Fruit fly (Drosophila melanogaster) whole organism, embryonic: ENCODE measurements around the gene GAPcenA.

Experiments used
- Abd-B ChIP-seq: fragments of 200-800 bp; sonication (Bioruptor generic); optimal IDR thresholded peaks from 2 replicates; lab custom pipeline; 2018; ENCODE audit warnings: missing biosample characterization, mild to moderate bottlenecking, missing genetic modification characterization, moderate library complexity
- Asciz ChIP-seq: fragments of 200-800 bp; sonication (Bioruptor generic); optimal IDR thresholded peaks from 2 replicates; lab custom pipeline; 2017; ENCODE audit warnings: missing biosample characterization, mild to moderate bottlenecking, missing genetic modification characterization, missing genetic modification reagents
- CG12104 ChIP-seq: fragments of 200-800 bp; sonication (Bioruptor generic); optimal IDR thresholded peaks from 3 replicates; lab custom pipeline; 2016; ENCODE audit warnings: missing biosample characterization, missing genetic modification characterization
- CG15073 ChIP-seq: fragments of 200-800 bp; sonication (Bioruptor generic); optimal IDR thresholded peaks from 2 replicates; lab custom pipeline; 2016; ENCODE audit warnings: missing biosample characterization, missing genetic modification characterization
- CG1602 ChIP-seq: fragments of 200-800 bp; sonication (Bioruptor generic); optimal IDR thresholded peaks from 3 replicates; lab custom pipeline; 2016; ENCODE audit warnings: missing biosample characterization, missing genetic modification characterization
- CG1647 ChIP-seq: fragments of 200-800 bp; sonication (Bioruptor generic); optimal IDR thresholded peaks from 3 replicates; lab custom pipeline; 2016; ENCODE audit warnings: missing biosample characterization, missing genetic modification characterization
- CG16779 ChIP-seq: fragments of 200-800 bp; sonication (Bioruptor generic); IDR thresholded peaks from 2 replicates; pipeline ENCODE4 v1.3.6; 2022; ENCODE audit warnings: missing biosample characterization, missing genetic modification characterization
- CG18011 ChIP-seq: fragments of 200-800 bp; sonication (Bioruptor generic); optimal IDR thresholded peaks from 2 replicates; lab custom pipeline; 2017; ENCODE audit warnings: missing biosample characterization, missing genetic modification characterization, mild to moderate bottlenecking, moderate library complexity, missing genotype
- CG2116 ChIP-seq: fragments of 200-800 bp; sonication (Bioruptor generic); optimal IDR thresholded peaks from 3 replicates; lab custom pipeline; 2018; ENCODE audit warnings: missing biosample characterization, mild to moderate bottlenecking, missing genetic modification characterization
- CG2712 ChIP-seq: fragments of 200-800 bp; optimal IDR thresholded peaks from 3 replicates; lab custom pipeline; 2019; ENCODE audit warnings: missing biosample characterization, mild to moderate bottlenecking, missing genetic modification characterization, moderate library complexity
- CG30403 ChIP-seq: fragments of 200-800 bp; sonication (Bioruptor generic); optimal IDR thresholded peaks from 3 replicates; lab custom pipeline; 2016; ENCODE audit warnings: missing biosample characterization, missing genetic modification characterization
- CG3065 ChIP-seq: fragments of 200-800 bp; sonication (Bioruptor generic); optimal IDR thresholded peaks from 2 replicates; lab custom pipeline; 2016; ENCODE audit warnings: missing biosample characterization, missing genetic modification characterization
- CG34422 ChIP-seq: fragments of 200-800 bp; sonication (Bioruptor generic); IDR thresholded peaks from 3 replicates; pipeline ENCODE4 v1.3.6; 2022; ENCODE audit warnings: missing biosample characterization, missing genetic modification characterization
- CG3847 ChIP-seq: fragments of 200-800 bp; sonication (Bioruptor generic); IDR thresholded peaks from 2 replicates; pipeline ENCODE4 v1.3.6; 2022; ENCODE audit warnings: missing biosample characterization, missing genetic modification characterization
- CG7745 ChIP-seq: fragments of 200-800 bp; sonication (Bioruptor generic); optimal IDR thresholded peaks from 2 replicates; lab custom pipeline; 2018; ENCODE audit warnings: missing biosample characterization, mild to moderate bottlenecking, missing genetic modification characterization, moderate library complexity
- CG8765 ChIP-seq: fragments of 200-800 bp; sonication (Bioruptor generic); IDR thresholded peaks from 2 replicates; pipeline ENCODE4 v1.3.6; 2022; ENCODE audit warnings: missing biosample characterization, missing genetic modification characterization
- CG8944 ChIP-seq: fragments of 200-800 bp; sonication (Bioruptor generic); optimal IDR thresholded peaks from 3 replicates; lab custom pipeline; 2016; ENCODE audit warnings: missing biosample characterization, missing genetic modification characterization
- CG9727 ChIP-seq: fragments of 200-800 bp; sonication (Bioruptor generic); optimal IDR thresholded peaks from 3 replicates; lab custom pipeline; 2017; ENCODE audit warnings: missing biosample characterization, mild to moderate bottlenecking, missing genetic modification characterization
- CTCF ChIP-seq: fragments of 200-800 bp; sonication (Bioruptor generic); optimal IDR thresholded peaks from 2 replicates; lab custom pipeline; 2017; ENCODE audit warnings: missing biosample characterization, mild to moderate bottlenecking, missing genetic modification characterization, moderate library complexity
- Camta ChIP-seq: fragments of 200-800 bp; sonication (Bioruptor generic); optimal IDR thresholded peaks from 2 replicates; lab custom pipeline; 2016; ENCODE audit warnings: missing biosample characterization, missing genetic modification characterization
- Dad ChIP-seq: fragments of 200-800 bp; sonication (Bioruptor generic); optimal IDR thresholded peaks from 3 replicates; lab custom pipeline; 2016; ENCODE audit warnings: missing biosample characterization, missing genetic modification characterization
- Hand ChIP-seq: fragments of 200-800 bp; sonication (Bioruptor generic); optimal IDR thresholded peaks from 2 replicates; lab custom pipeline; 2017; ENCODE audit warnings: mild to moderate bottlenecking, missing biosample characterization, missing genetic modification reagents, missing genetic modification characterization
- Hey ChIP-seq: fragments of 200-800 bp; sonication (Bioruptor generic); optimal IDR thresholded peaks from 3 replicates; lab custom pipeline; 2018; ENCODE audit warnings: missing biosample characterization, mild to moderate bottlenecking, missing genetic modification characterization
- HmgD ChIP-seq: fragments of 200-800 bp; sonication (Bioruptor generic); optimal IDR thresholded peaks from 3 replicates; lab custom pipeline; 2016; ENCODE audit warnings: missing biosample characterization, missing genetic modification characterization
- HmgZ ChIP-seq: fragments of 200-800 bp; sonication (Bioruptor generic); optimal IDR thresholded peaks from 2 replicates; lab custom pipeline; 2018; ENCODE audit warnings: missing biosample characterization, mild to moderate bottlenecking, missing genetic modification characterization
- Hr78 ChIP-seq, 2 experiments: fragments of 200-800 bp in 1 of 2; fragments of >200 bp in 1 of 2; sonication (Bioruptor generic) in 1 of 2; optimal IDR thresholded peaks; 2 replicates each; lab custom pipeline; 2017 to 2019; ENCODE audit warnings: missing biosample characterization in 2 of 2, missing genetic modification characterization in 2 of 2, mild to moderate bottlenecking in 1 of 2, moderate library complexity in 1 of 2
- Lpt ChIP-seq: fragments of >200 bp; optimal IDR thresholded peaks from 2 replicates; lab custom pipeline; 2018; ENCODE audit warnings: missing biosample characterization, missing genetic modification characterization
- Myb ChIP-seq: fragments of 200-800 bp; sonication (Bioruptor generic); optimal IDR thresholded peaks from 2 replicates; lab custom pipeline; 2016; ENCODE audit warnings: missing biosample characterization, missing genetic modification characterization
- Nf-YC ChIP-seq: fragments of 200-800 bp; optimal IDR thresholded peaks from 3 replicates; lab custom pipeline; 2019; ENCODE audit warnings: missing biosample characterization, mild to moderate bottlenecking, missing genetic modification characterization, moderate library complexity
- Optix ChIP-seq: fragments of 200-800 bp; sonication (Bioruptor generic); IDR thresholded peaks from 3 replicates; pipeline ENCODE4 v1.3.6; 2022; ENCODE audit warnings: missing biosample characterization, missing genetic modification characterization
- Sox100B ChIP-seq: fragments of 200-800 bp; sonication (Bioruptor generic); optimal IDR thresholded peaks from 3 replicates; lab custom pipeline; 2018; ENCODE audit warnings: missing biosample characterization, mild to moderate bottlenecking, missing genetic modification characterization
- Ssrp ChIP-seq: fragments of 200-800 bp; sonication (Bioruptor generic); optimal IDR thresholded peaks from 2 replicates; lab custom pipeline; 2018; ENCODE audit warnings: missing biosample characterization, mild to moderate bottlenecking, missing genetic modification characterization, moderate library complexity
- az2 ChIP-seq: fragments of 200-800 bp; sonication (Bioruptor generic); optimal IDR thresholded peaks from 3 replicates; lab custom pipeline; 2016; ENCODE audit warnings: missing biosample characterization, missing genetic modification characterization
- bcd ChIP-seq: fragments of 200-800 bp; sonication (Bioruptor generic); optimal IDR thresholded peaks from 2 replicates; lab custom pipeline; 2017; ENCODE audit warnings: missing biosample characterization, mild to moderate bottlenecking, missing genetic modification characterization
- bigmax ChIP-seq: fragments of 200-800 bp; sonication (Bioruptor generic); optimal IDR thresholded peaks from 2 replicates; lab custom pipeline; 2018; ENCODE audit warnings: missing biosample characterization, mild to moderate bottlenecking, missing genetic modification characterization
- br ChIP-seq: fragments of >200 bp; optimal IDR thresholded peaks from 2 replicates; lab custom pipeline; 2017
- cas ChIP-seq: fragments of 200-800 bp; sonication (Bioruptor generic); IDR thresholded peaks from 2 replicates; pipeline ENCODE4 v1.3.6; 2022; ENCODE audit warnings: missing biosample characterization, missing genetic modification characterization
- cg ChIP-seq: fragments of 200-800 bp; sonication (Bioruptor generic); optimal IDR thresholded peaks from 3 replicates; lab custom pipeline; 2019; ENCODE audit warnings: missing biosample characterization, mild to moderate bottlenecking, missing genetic modification characterization, moderate library complexity
- corto ChIP-seq: fragments of 200-800 bp; sonication (Bioruptor generic); optimal IDR thresholded peaks from 2 replicates; lab custom pipeline; 2016; ENCODE audit warnings: missing biosample characterization, mild to moderate bottlenecking, missing genetic modification characterization, moderate library complexity
- cwo ChIP-seq: fragments of 200-800 bp; sonication (Bioruptor generic); optimal IDR thresholded peaks from 3 replicates; lab custom pipeline; 2017; ENCODE audit warnings: missing biosample characterization, missing genetic modification characterization, mild to moderate bottlenecking, moderate library complexity, missing genetic modification reagents
- dan ChIP-seq: fragments of 200-800 bp; sonication (Bioruptor generic); IDR thresholded peaks from 2 replicates; pipeline ENCODE4 v1.3.6; 2022; ENCODE audit warnings: missing biosample characterization, missing genetic modification characterization
- dpn ChIP-seq, 2 experiments: fragments of 200-800 bp; sonication (Bioruptor generic); optimal IDR thresholded peaks; 3 replicates each; lab custom pipeline; 2016; ENCODE audit warnings: missing biosample characterization in 2 of 2, missing genetic modification characterization in 2 of 2
- eyg ChIP-seq: fragments of 200-800 bp; sonication (Bioruptor generic); optimal IDR thresholded peaks from 3 replicates; lab custom pipeline; 2016; ENCODE audit warnings: missing biosample characterization, missing genetic modification characterization
- gcm ChIP-seq: fragments of 200-800 bp; sonication (Bioruptor generic); optimal IDR thresholded peaks from 2 replicates; lab custom pipeline; 2019; ENCODE audit warnings: missing biosample characterization, mild to moderate bottlenecking, missing genetic modification characterization, moderate library complexity
- gcm2 ChIP-seq: fragments of 200-800 bp; sonication (Bioruptor generic); optimal IDR thresholded peaks from 2 replicates; lab custom pipeline; 2016; ENCODE audit warnings: missing biosample characterization, missing genetic modification characterization
- kah ChIP-seq: fragments of 200-800 bp; sonication (Bioruptor generic); optimal IDR thresholded peaks from 2 replicates; lab custom pipeline; 2018; ENCODE audit warnings: missing biosample characterization, mild to moderate bottlenecking, missing genetic modification characterization
- p53 ChIP-seq: fragments of 200-800 bp; sonication (Bioruptor generic); optimal IDR thresholded peaks from 2 replicates; lab custom pipeline; 2016; ENCODE audit warnings: missing biosample characterization, missing genetic modification characterization
- run ChIP-seq: fragments of 200-800 bp; sonication (Bioruptor generic); optimal IDR thresholded peaks from 3 replicates; lab custom pipeline; 2018; ENCODE audit warnings: missing biosample characterization, mild to moderate bottlenecking, missing genetic modification characterization
- sc ChIP-seq, 3 experiments: fragments of >200 bp in 2 of 3; fragments of 200-800 bp in 1 of 3; sonication (Bioruptor generic) in 1 of 3; optimal IDR thresholded peaks; 2 replicates in 2 of 3; 3 replicates in 1 of 3; lab custom pipeline; 2017; ENCODE audit warnings: mild to moderate bottlenecking in 1 of 3, missing biosample characterization in 1 of 3, missing genetic modification characterization in 1 of 3, missing genetic modification reagents in 1 of 3
- wdn ChIP-seq: fragments of 200-800 bp; sonication (Bioruptor generic); IDR thresholded peaks from 2 replicates; pipeline ENCODE4 v1.3.6; 2022; ENCODE audit warnings: missing biosample characterization, missing genetic modification characterization
- yki ChIP-seq: fragments of >200 bp; optimal IDR thresholded peaks from 3 replicates; lab custom pipeline; 2018

Gene GAPcenA

dm6 chr3L:8315141-8315816, 31.1 kb upstream of the GAPcenA start, which contains the start of gene Cpsf6 (continued):
- TF ChIP-seq wdn (GFP tag; lab: Robert Waterston, UW), result no peak
- peak; percentile 6 for TF ChIP-seq CG8944
- TF ChIP-seq br (lab: Kevin White, UChicago), result no peak
- TF ChIP-seq CG7745 (tag; lab: Kevin White, UChicago), result no peak
- TF ChIP-seq cwo (GFP tag; lab: Kevin White, UChicago), result no peak
- TF ChIP-seq CG1647, result no peak
- peak; percentile 78 for TF ChIP-seq CG2712 (tag; lab: Kevin White, UChicago)
- TF ChIP-seq CG3847 (GFP tag; lab: Robert Waterston, UW), result peak; percentile 66
- TF ChIP-seq bigmax (GFP tag; lab: Kevin White, UChicago), result no peak
- peak; percentile 9 for TF ChIP-seq Camta (GFP tag; lab: Kevin White, UChicago)
- peak; percentile 53 for TF ChIP-seq HmgZ
- TF ChIP-seq CG12104, result peak; percentile 47
- TF ChIP-seq gcm (GFP tag; lab: Kevin White, UChicago), result no peak
- TF ChIP-seq CG16779 (GFP tag; lab: Robert Waterston, UW), result no peak; the same call in 1 of the 2 replicates
- TF ChIP-seq CG30403 (GFP tag; lab: Kevin White, UChicago), result peak; percentile 70
- peak; percentile 94 for TF ChIP-seq Myb (GFP tag; lab: Kevin White, UChicago)
- TF ChIP-seq Asciz, result no peak
- no peak for TF ChIP-seq eyg (GFP tag; lab: Kevin White, UChicago)
- TF ChIP-seq kah (GFP tag; lab: Kevin White, UChicago), result no peak
- TF ChIP-seq Hr78 (GFP tag; optimal IDR thresholded peaks at IDR 0.05; lab: Kevin White, UChicago), result no peak
- peak; percentile 62 for TF ChIP-seq HmgD (GFP tag; lab: Kevin White, UChicago)
- TF ChIP-seq sc (optimal IDR thresholded peaks at IDR 0.05; lab: Kevin White, UChicago), result no peak
- TF ChIP-seq sc (GFP tag; optimal IDR thresholded peaks at IDR 0.05; lab: Kevin White, UChicago), result no peak
- no peak for TF ChIP-seq run
- no peak for TF ChIP-seq Hand (GFP tag; lab: Kevin White, UChicago)
- peak; percentile 82 for TF ChIP-seq CG2116
- peak; percentile 1 for TF ChIP-seq CG3065 (GFP tag; lab: Kevin White, UChicago)
- TF ChIP-seq corto (GFP tag; lab: Kevin White, UChicago), result no peak
- TF ChIP-seq CG34422 (GFP tag; lab: Robert Waterston, UW), result peak; percentile 96
- TF ChIP-seq CTCF (GFP tag; lab: Kevin White, UChicago), result peak; percentile 4
- TF ChIP-seq gcm2 (GFP tag; lab: Kevin White, UChicago), result no peak
- peak; percentile 52 to 71 for TF ChIP-seq dpn (GFP tag; optimal IDR thresholded peaks at IDR 0.05; lab: Kevin White, UChicago)
- TF ChIP-seq CG15073 (GFP tag; lab: Kevin White, UChicago), result no peak
- TF ChIP-seq dan (GFP tag; lab: Robert Waterston, UW), result no peak
- TF ChIP-seq Optix, result no peak
- TF ChIP-seq bcd, result peak; percentile 38
- TF ChIP-seq CG18011 (GFP tag; lab: Kevin White, UChicago), result peak; percentile 24
- TF ChIP-seq yki (lab: Kevin White, UChicago), result no peak
- TF ChIP-seq Sox100B (GFP tag; lab: Kevin White, UChicago), result peak; percentile 35
- TF ChIP-seq Ssrp (tag; lab: Kevin White, UChicago), result peak; percentile 56
- no peak for TF ChIP-seq p53 (GFP tag; lab: Kevin White, UChicago)
- peak; percentile 74 for TF ChIP-seq CG1602 (GFP tag; lab: Kevin White, UChicago)
- peak; percentile 29 for TF ChIP-seq Hey (tag; lab: Kevin White, UChicago)
- no peak for TF ChIP-seq Lpt (GFP tag; lab: Kevin White, UChicago)
- peak; percentile 66 for TF ChIP-seq Nf-YC
- TF ChIP-seq az2, result peak; percentile 74
- peak; percentile 97 for TF ChIP-seq cg (GFP tag; lab: Kevin White, UChicago)
- TF ChIP-seq cas (GFP tag; lab: Robert Waterston, UW), result peak; percentile 54; the same call in 1 of the 2 replicates
- TF ChIP-seq Abd-B (GFP tag; lab: Kevin White, UChicago), result peak; percentile 26
- TF ChIP-seq Dad (GFP tag; lab: Kevin White, UChicago), result no peak
- TF ChIP-seq CG8765 (GFP tag; lab: Robert Waterston, UW), result peak; percentile 50; the same call in 1 of the 2 replicates
- peak; percentile 48 for TF ChIP-seq CG9727 (GFP tag; lab: Kevin White, UChicago)
